Fruit fly (Drosophila melanogaster) whole organism, prepupa: ENCODE results near the gene Obp99d.

Experiments
- CG10669 ChIP-seq: fragments of 200-800 bp; sonication (Bioruptor generic); optimal IDR thresholded peaks from 3 replicates; lab custom pipeline; 2018; ENCODE audit warnings: missing biosample characterization, mild to moderate bottlenecking, missing genetic modification characterization, moderate library complexity
- CG11294 ChIP-seq: fragments of 200-800 bp; sonication (Bioruptor generic); IDR thresholded peaks from 2 replicates; pipeline ENCODE4 v1.3.6; 2022; ENCODE audit warnings: missing biosample characterization, missing genetic modification characterization
- CG11762 ChIP-seq: fragments of 200-800 bp; sonication (Bioruptor generic); optimal IDR thresholded peaks from 3 replicates; lab custom pipeline; 2016; ENCODE audit warnings: missing biosample characterization, missing genetic modification characterization; ENCODE audit not compliant: insufficient read depth
- CG15336 ChIP-seq: fragments of 200-800 bp; sonication (Bioruptor generic); IDR thresholded peaks from 2 replicates; pipeline ENCODE4 v1.3.6; 2022; ENCODE audit warnings: missing biosample characterization, missing genetic modification characterization
- CG1621 ChIP-seq: fragments of 200-800 bp; sonication (Bioruptor generic); optimal IDR thresholded peaks from 3 replicates; lab custom pipeline; 2018; ENCODE audit warnings: missing biosample characterization, mild to moderate bottlenecking, missing genetic modification characterization
- CG16779 ChIP-seq: fragments of 200-800 bp; sonication (Bioruptor generic); optimal IDR thresholded peaks from 3 replicates; lab custom pipeline; 2017; ENCODE audit warnings: missing biosample characterization, mild to moderate bottlenecking, missing genetic modification characterization
- CG3032 ChIP-seq: fragments of 200-800 bp; optimal IDR thresholded peaks from 2 replicates; lab custom pipeline; 2019; ENCODE audit warnings: missing biosample characterization, mild to moderate bottlenecking, missing genetic modification characterization, moderate library complexity
- CG31627 ChIP-seq: fragments of 200-800 bp; sonication (Bioruptor generic); optimal IDR thresholded peaks from 3 replicates; lab custom pipeline; 2016; ENCODE audit warnings: missing biosample characterization, missing genetic modification characterization
- CG32006 ChIP-seq: fragments of 200-800 bp; sonication (Bioruptor generic); optimal IDR thresholded peaks from 3 replicates; lab custom pipeline; 2017; ENCODE audit warnings: missing biosample characterization, mild to moderate bottlenecking, missing genetic modification characterization
- CG34406 ChIP-seq: fragments of 200-800 bp; sonication (Bioruptor generic); optimal IDR thresholded peaks from 3 replicates; lab custom pipeline; 2016; ENCODE audit warnings: missing biosample characterization, missing genetic modification characterization
- CG3919 ChIP-seq: fragments of 200-800 bp; sonication (Bioruptor generic); optimal IDR thresholded peaks from 3 replicates; lab custom pipeline; 2016; ENCODE audit warnings: missing biosample characterization, missing genetic modification characterization
- CG4318 ChIP-seq: fragments of 200-800 bp; sonication (Bioruptor generic); optimal IDR thresholded peaks from 3 replicates; lab custom pipeline; 2017; ENCODE audit warnings: missing biosample characterization, mild to moderate bottlenecking, missing genetic modification characterization
- CG6163 ChIP-seq: fragments of 200-800 bp; sonication (Bioruptor generic); IDR thresholded peaks from 3 replicates; pipeline ENCODE4 v1.3.6; 2022; ENCODE audit warnings: missing biosample characterization, missing genetic modification characterization
- CG6276 ChIP-seq: fragments of 200-800 bp; sonication (Bioruptor generic); optimal IDR thresholded peaks from 2 replicates; lab custom pipeline; 2017; ENCODE audit warnings: missing biosample characterization, mild to moderate bottlenecking, missing genetic modification characterization
- CG6808 ChIP-seq: fragments of 200-800 bp; sonication (Bioruptor generic); optimal IDR thresholded peaks from 3 replicates; lab custom pipeline; 2017; ENCODE audit warnings: missing biosample characterization, missing genetic modification characterization, mild to moderate bottlenecking, moderate library complexity, missing genetic modification reagents
- CG6854 ChIP-seq: fragments of 200-800 bp; sonication (Bioruptor generic); optimal IDR thresholded peaks from 2 replicates; lab custom pipeline; 2017; ENCODE audit warnings: missing biosample characterization, mild to moderate bottlenecking, missing genetic modification characterization
- CG7368 ChIP-seq: fragments of 200-800 bp; sonication (Bioruptor generic); optimal IDR thresholded peaks from 3 replicates; lab custom pipeline; 2016; ENCODE audit warnings: missing biosample characterization, missing genetic modification characterization
- CG8119 ChIP-seq: fragments of 200-800 bp; sonication (Bioruptor generic); IDR thresholded peaks from 3 replicates; pipeline ENCODE4 v1.3.6; 2022; ENCODE audit warnings: missing biosample characterization, missing genetic modification characterization
- CG8319 ChIP-seq: fragments of 200-800 bp; sonication (Bioruptor generic); optimal IDR thresholded peaks from 3 replicates; lab custom pipeline; 2016; ENCODE audit warnings: missing biosample characterization, missing genetic modification characterization
- CG8632 ChIP-seq: fragments of 200-800 bp; sonication (Bioruptor generic); optimal IDR thresholded peaks from 3 replicates; lab custom pipeline; 2016; ENCODE audit warnings: missing biosample characterization, missing genetic modification characterization
- CG9139 ChIP-seq: fragments of 200-800 bp; sonication (Bioruptor generic); optimal IDR thresholded peaks from 3 replicates; lab custom pipeline; 2017; ENCODE audit warnings: missing biosample characterization, mild to moderate bottlenecking, missing genetic modification characterization
- Eip78C ChIP-seq: fragments of 200-800 bp; sonication (Bioruptor generic); peaks from one replicate; lab custom pipeline; 2016; ENCODE audit warnings: missing biosample characterization, missing genetic modification characterization
- Eip93F ChIP-seq: fragments of 200-800 bp; sonication (Bioruptor generic); optimal IDR thresholded peaks from 2 replicates; lab custom pipeline; 2016; ENCODE audit warnings: missing biosample characterization, mild to moderate bottlenecking, missing genetic modification characterization
- Ets21C ChIP-seq: fragments of 200-800 bp; sonication (Bioruptor generic); optimal IDR thresholded peaks from 3 replicates; lab custom pipeline; 2016; ENCODE audit warnings: missing biosample characterization, missing genetic modification characterization
- Hr4 ChIP-seq: fragments of 200-800 bp; sonication (Bioruptor generic); optimal IDR thresholded peaks from 3 replicates; lab custom pipeline; 2016; ENCODE audit warnings: missing biosample characterization, missing genetic modification characterization
- Lpt ChIP-seq: fragments of 200-800 bp; sonication (Bioruptor generic); optimal IDR thresholded peaks from 3 replicates; lab custom pipeline; 2016; ENCODE audit warnings: missing biosample characterization, missing genetic modification characterization
- OdsH ChIP-seq: fragments of 200-800 bp; sonication (Bioruptor generic); optimal IDR thresholded peaks from 3 replicates; lab custom pipeline; 2016; ENCODE audit warnings: missing biosample characterization, missing genetic modification characterization
- Sox102F ChIP-seq: fragments of 200-800 bp; sonication (Bioruptor generic); optimal IDR thresholded peaks from 2 replicates; lab custom pipeline; 2016; ENCODE audit warnings: missing biosample characterization, mild to moderate bottlenecking, missing genetic modification characterization
- Sox15 ChIP-seq: fragments of 200-800 bp; sonication (Bioruptor generic); optimal IDR thresholded peaks from 3 replicates; lab custom pipeline; 2016; ENCODE audit warnings: missing biosample characterization, missing genetic modification characterization
- achi ChIP-seq: fragments of 200-800 bp; sonication (Bioruptor generic); optimal IDR thresholded peaks from 3 replicates; lab custom pipeline; 2016; ENCODE audit warnings: missing biosample characterization, missing genetic modification characterization
- acj6 ChIP-seq: fragments of 200-800 bp; sonication (Bioruptor generic); optimal IDR thresholded peaks from 3 replicates; lab custom pipeline; 2016; ENCODE audit warnings: missing biosample characterization, missing genetic modification characterization
- cyc ChIP-seq: fragments of 200-800 bp; sonication (Bioruptor generic); optimal IDR thresholded peaks from 3 replicates; lab custom pipeline; 2016; ENCODE audit warnings: missing biosample characterization, missing genetic modification characterization
- dac ChIP-seq: fragments of 200-800 bp; sonication (Bioruptor generic); optimal IDR thresholded peaks from 2 replicates; lab custom pipeline; 2017; ENCODE audit warnings: missing biosample characterization, mild to moderate bottlenecking, missing genetic modification characterization
- eg ChIP-seq: fragments of 200-800 bp; sonication (Bioruptor generic); IDR thresholded peaks from 3 replicates; pipeline ENCODE4 v1.3.6; 2022; ENCODE audit warnings: missing biosample characterization, missing genetic modification characterization
- esn ChIP-seq: fragments of 200-800 bp; sonication (Bioruptor generic); optimal IDR thresholded peaks from 2 replicates; lab custom pipeline; 2016; ENCODE audit warnings: missing biosample characterization, mild to moderate bottlenecking, missing genetic modification characterization, moderate library complexity
- fkh ChIP-seq: fragments of 200-800 bp; sonication (Bioruptor generic); optimal IDR thresholded peaks from 3 replicates; lab custom pipeline; 2017; ENCODE audit warnings: missing biosample characterization, mild to moderate bottlenecking, missing genetic modification characterization, moderate library complexity
- lz ChIP-seq: fragments of 200-800 bp; sonication (Bioruptor generic); optimal IDR thresholded peaks from 3 replicates; lab custom pipeline; 2016; ENCODE audit warnings: missing biosample characterization, missing genetic modification characterization
- pdm3 ChIP-seq: fragments of 200-800 bp; sonication (Bioruptor generic); optimal IDR thresholded peaks from 3 replicates; lab custom pipeline; 2016; ENCODE audit warnings: missing biosample characterization, missing genetic modification characterization
- salr ChIP-seq, 2 experiments: fragments of 200-800 bp; sonication (Bioruptor generic); optimal IDR thresholded peaks; 3 replicates each; lab custom pipeline; 2016 to 2018; ENCODE audit warnings: missing biosample characterization in 2 of 2, missing genetic modification characterization in 2 of 2, mild to moderate bottlenecking in 1 of 2
- svp ChIP-seq: fragments of 200-800 bp; sonication (Bioruptor generic); peaks from one replicate; lab custom pipeline; 2016; ENCODE audit warnings: missing biosample characterization, missing genetic modification characterization
- topi ChIP-seq: fragments of 200-800 bp; sonication (Bioruptor generic); optimal IDR thresholded peaks from 3 replicates; lab custom pipeline; 2016; ENCODE audit warnings: missing biosample characterization, missing genetic modification characterization

Gene Obp99d

dm6 chr3R:29714314-29714713 lies at the start of gene Obp99d:
Gene Obp99d, plus strand, starts transcription at chr3R:29714505.
- TF ChIP-seq Sox102F (GFP tag; lab: Kevin White, UChicago) (no peak), achi (GFP tag; lab: Kevin White, UChicago) (no peak), Eip78C (no peak), CG7368 (GFP tag; lab: Kevin White, UChicago) (no peak), CG10669 (GFP tag; lab: Kevin White, UChicago) (no peak), esn (GFP tag; lab: Kevin White, UChicago) (no peak), CG8119 (no peak), CG32006 (no peak), dac (GFP tag; lab: Kevin White, UChicago) (no peak), cyc (GFP tag; lab: Kevin White, UChicago) (no peak), CG31627 (no peak)
- TF ChIP-seq, all 60 proteins: peak for 0

dm6 chr3R:29668777-29669176 lies 45.5 kb upstream of the Obp99d start, which contains the start of the genes ppk20 and ppk30:
Gene ppk20, minus strand, starts transcription at chr3R:29668877.
Gene ppk30, plus strand, starts transcription at chr3R:29669149.
- TF ChIP-seq CG3032 (tag; lab: Kevin White, UChicago), result no peak
- no peak for TF ChIP-seq CG1621
- no peak for TF ChIP-seq eg (GFP tag; lab: Robert Waterston, UW)
- TF ChIP-seq CG8319, result no peak
- TF ChIP-seq fkh (GFP tag; lab: Kevin White, UChicago), result no peak
- TF ChIP-seq CG6276 (GFP tag; lab: Kevin White, UChicago), result no peak
- no peak for TF ChIP-seq CG6808 (GFP tag; lab: Kevin White, UChicago)
- no peak for TF ChIP-seq CG11294 (GFP tag; lab: Robert Waterston, UW)
- TF ChIP-seq CG9139 (GFP tag; lab: Kevin White, UChicago), result no peak
- no peak for TF ChIP-seq CG10669 (GFP tag; lab: Kevin White, UChicago)

DNA sequence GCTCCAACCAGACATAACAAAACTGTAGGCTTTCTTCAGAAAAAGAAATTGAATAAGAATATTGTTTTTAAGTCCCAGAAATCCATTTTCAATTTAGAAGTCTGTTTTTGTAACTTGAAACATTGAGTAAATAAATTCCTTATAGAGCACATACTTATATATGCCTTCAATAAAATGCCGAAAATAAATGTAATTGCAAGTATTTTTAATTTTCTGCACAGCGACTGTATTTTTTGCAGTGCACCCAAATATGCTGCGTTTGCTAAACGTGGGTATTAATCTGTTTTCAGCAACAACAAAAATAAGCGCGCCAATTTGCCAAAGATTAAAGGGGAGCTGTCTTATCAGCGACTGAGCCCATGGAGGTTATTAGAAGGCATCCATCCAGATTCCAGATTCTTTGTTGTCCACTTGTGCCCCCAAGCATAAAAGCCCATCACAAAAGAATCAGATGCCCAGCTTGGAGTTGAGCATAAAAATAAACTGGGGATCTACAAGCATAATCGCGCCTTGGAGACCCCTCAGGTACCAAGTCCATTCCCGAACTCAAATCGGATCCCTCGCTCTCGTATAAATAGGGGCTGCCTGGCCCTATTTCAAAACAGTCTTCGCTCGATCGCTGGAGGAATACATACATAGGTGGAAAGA lies 43.1 kb upstream of the Obp99d start, which contains the start of gene Obp99a:
Gene Obp99a (plus strand): TSS at position 598 of the 648 bp plus-strand sequence.
- no peak for TF ChIP-seq CG11762 (GFP tag; lab: Kevin White, UChicago)
- TF ChIP-seq CG6808 (GFP tag; lab: Kevin White, UChicago), result no peak
- peak; percentile 42 for TF ChIP-seq Eip78C
- TF ChIP-seq CG34406 (GFP tag; lab: Kevin White, UChicago), result no peak
- TF ChIP-seq fkh (GFP tag; lab: Kevin White, UChicago), result no peak
- peak; percentile 74 for TF ChIP-seq svp (GFP tag; lab: Kevin White, UChicago)
- TF ChIP-seq Eip93F (GFP tag; lab: Kevin White, UChicago), result no peak

- no peak for TF ChIP-seq CG6163 (GFP tag; lab: Robert Waterston, UW)
- TF ChIP-seq, all 60 proteins: peak for 0
Measured at dm6 chr3R:29672156-29672555, 42.1 kb upstream of the Obp99d start, which contains the start of gene ppk19. Gene ppk19, plus strand, starts transcription at chr3R:29672456.

DNA sequence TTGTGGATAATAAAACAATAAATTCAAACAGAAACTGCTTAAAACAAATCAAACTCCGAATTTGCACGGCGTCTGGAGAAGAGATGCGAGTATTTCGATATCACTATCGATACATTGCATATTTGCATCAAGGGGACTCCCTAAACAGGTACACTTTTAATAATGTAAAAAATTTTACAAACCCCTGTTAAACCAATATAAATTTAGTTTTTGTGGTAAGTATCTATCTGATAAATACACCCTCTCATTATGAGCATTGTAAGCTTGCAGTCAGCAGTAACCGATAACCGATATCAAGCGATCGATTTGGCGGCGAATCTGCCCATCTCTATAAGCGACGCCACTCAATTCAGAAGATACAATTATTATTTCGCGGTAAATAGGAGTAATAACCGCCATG lies 39.0 kb upstream of the Obp99d start, which contains the start of the genes Bub3 and Cap-D2:
Gene Bub3 (minus strand): TSS at position 89 of the 400 bp plus-strand sequence.
Gene Cap-D2 (plus strand): TSS at position 319 of the 400 bp plus-strand sequence.
- TF ChIP-seq esn (GFP tag; lab: Kevin White, UChicago), result peak; percentile 76
- peak; percentile 56 for TF ChIP-seq acj6
- TF ChIP-seq CG10669 (GFP tag; lab: Kevin White, UChicago), result no peak
- no peak for TF ChIP-seq salr (GFP tag; optimal IDR thresholded peaks at IDR 0.05; lab: Kevin White, UChicago)
- peak; percentile 84 for TF ChIP-seq Eip78C
- TF ChIP-seq lz (GFP tag; lab: Kevin White, UChicago), result peak; percentile 74
- TF ChIP-seq CG8632 (GFP tag; lab: Kevin White, UChicago), result peak; percentile 27
- peak; percentile 13 for TF ChIP-seq CG8319
- TF ChIP-seq Lpt (GFP tag; lab: Kevin White, UChicago), result peak; percentile 54
- peak; percentile 66 for TF ChIP-seq CG3919
- no peak for TF ChIP-seq CG9139 (GFP tag; lab: Kevin White, UChicago)
- no peak for TF ChIP-seq CG6854 (GFP tag; lab: Kevin White, UChicago)
- TF ChIP-seq OdsH (GFP tag; lab: Kevin White, UChicago), result peak; percentile 75
- peak; percentile 69 for TF ChIP-seq topi (GFP tag; lab: Kevin White, UChicago)
- TF ChIP-seq CG16779 (tag; lab: Kevin White, UChicago), result no peak
- peak; percentile 41 for TF ChIP-seq Sox102F (GFP tag; lab: Kevin White, UChicago)
- no peak for TF ChIP-seq CG4318 (GFP tag; lab: Kevin White, UChicago)
- peak; percentile 77 for TF ChIP-seq CG6163 (GFP tag; lab: Robert Waterston, UW)
- peak; percentile 54; the same call in 1 of the 2 replicates for TF ChIP-seq CG15336 (GFP tag; lab: Robert Waterston, UW)
- peak; percentile 53 for TF ChIP-seq Ets21C (GFP tag; lab: Kevin White, UChicago)
- TF ChIP-seq CG6808 (GFP tag; lab: Kevin White, UChicago), result no peak
- no peak; the same call in 1 of the 2 replicates for TF ChIP-seq CG11294 (GFP tag; lab: Robert Waterston, UW)
- peak; percentile 71 for TF ChIP-seq pdm3
- peak; percentile 74 for TF ChIP-seq Hr4
- peak; percentile 48 for TF ChIP-seq Sox15 (GFP tag; lab: Kevin White, UChicago)
- peak; percentile 30 for TF ChIP-seq Eip93F (GFP tag; lab: Kevin White, UChicago)
